Worm (Caenorhabditis elegans) whole organism, young adult: Measurements from ENCODE around the gene nsph-4.2.

Source experiments
- F52B5.7 ChIP-seq: sonication (generic microtip); optimal IDR thresholded peaks from 2 replicates; lab custom pipeline; 2016; ENCODE audit warnings: mild to moderate bottlenecking, missing genetic modification characterization, missing compliant biosample characterization
- Y53F4B.3 ChIP-seq: fragments of 200-800 bp; sonication (Bioruptor generic); IDR thresholded peaks from 2 replicates; pipeline ENCODE4 v1.3.6; 2022; ENCODE audit warnings: missing genetic modification reagents, missing genetic modification characterization, missing compliant biosample characterization
- Y67H2A.10 ChIP-seq: fragments of 200-800 bp; sonication (Bioruptor generic); conservative IDR thresholded peaks from 2 replicates; pipeline ENCODE4 v1.3.6; 2022; ENCODE audit warnings: missing genetic modification reagents, missing genetic modification characterization, missing compliant biosample characterization
- ceh-91 ChIP-seq: fragments of 200-800 bp; sonication (Bioruptor generic); IDR thresholded peaks from 2 replicates; pipeline ENCODE4 v1.3.6; 2022; ENCODE audit warnings: missing genetic modification reagents, missing genetic modification characterization, missing compliant biosample characterization
- chd-7 ChIP-seq: sonication (generic microtip); optimal IDR thresholded peaks from 2 replicates; lab custom pipeline; 2016; ENCODE audit warnings: mild to moderate bottlenecking, missing genetic modification characterization, moderate library complexity, missing compliant biosample characterization
- hlh-12 ChIP-seq: sonication (generic microtip); optimal IDR thresholded peaks from 2 replicates; lab custom pipeline; 2016; ENCODE audit warnings: missing genetic modification characterization, missing compliant biosample characterization
- hlh-26 ChIP-seq: fragments of 200-800 bp; sonication (Bioruptor generic); conservative IDR thresholded peaks from 2 replicates; pipeline ENCODE4 v1.3.6; 2022; ENCODE audit warnings: missing genetic modification reagents, missing genetic modification characterization, missing compliant biosample characterization
- lin-35 ChIP-seq, 3 experiments: fragments of 150-350 bp in 2 of 3; sonication (generic microtip) in 1 of 3; optimal IDR thresholded peaks; 2 replicates each; lab custom pipeline; 2014 to 2018; ENCODE audit warnings: missing biosample characterization in 3 of 3, missing genetic modification characterization in 3 of 3, missing genetic modification reagents in 3 of 3
- rpc-1 ChIP-seq, 2 experiments: fragments of 150-350 bp in 1 of 2; sonication (generic microtip) in 1 of 2; optimal IDR thresholded peaks; 2 replicates each; lab custom pipeline; 2014 to 2018; ENCODE audit warnings: missing biosample characterization in 1 of 2, missing genetic modification characterization in 1 of 2, missing genetic modification reagents in 1 of 2, missing genotype in 1 of 2
- unc-62 ChIP-seq: fragments of 150-350 bp; optimal IDR thresholded peaks from 2 replicates; lab custom pipeline; 2014; ENCODE audit warnings: missing biosample characterization, missing genetic modification reagents, missing genetic modification characterization

DNA sequence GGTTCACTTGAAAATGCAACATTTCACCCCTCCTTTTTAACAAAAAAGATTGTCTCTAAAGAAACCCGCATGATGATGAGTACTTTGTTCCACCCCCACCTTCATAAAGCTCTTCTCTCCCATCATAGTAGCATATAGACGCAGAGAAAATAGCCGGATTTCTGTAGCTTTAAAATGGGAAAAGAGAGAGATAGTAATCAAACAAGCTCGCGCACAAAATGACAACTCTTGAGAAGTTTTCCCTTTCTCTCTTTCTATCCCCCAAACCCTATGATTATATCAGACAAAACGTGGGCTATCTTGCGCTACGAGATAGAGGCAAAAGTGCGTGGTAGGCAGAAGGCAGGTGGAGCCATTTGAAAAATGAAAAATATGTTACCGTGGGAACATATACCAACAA is 16.0 kb upstream of the nsph-4.2 start:
- TF ChIP-seq Y67H2A.10 (GFP tag; lab: Robert Waterston, UW): no peak
- TF ChIP-seq hlh-26 (GFP tag; lab: Robert Waterston, UW): no peak
- no peak for TF ChIP-seq ceh-91 (GFP tag; lab: Robert Waterston, UW)
- TF ChIP-seq Y53F4B.3: no peak
- no peak for TF ChIP-seq hlh-12
- TF ChIP-seq unc-62 (GFP tag; lab: Kevin White, UChicago): no peak
- TF ChIP-seq lin-35 (GFP tag; optimal IDR thresholded peaks at IDR 0.05; lab: Kevin White, UChicago): no peak
- TF ChIP-seq F52B5.7 (tag; lab: Kevin White, UChicago): no peak
- no peak for TF ChIP-seq rpc-1 (optimal IDR thresholded peaks at IDR 0.05; lab: Kevin White, UChicago)
- TF ChIP-seq rpc-1 (tag; optimal IDR thresholded peaks at IDR 0.05; lab: Kevin White, UChicago): no peak
- no peak for TF ChIP-seq chd-7
